Worm (Caenorhabditis elegans): ENCODE measurements around the gene R07B1.5.

Gene R07B1.5

ce11 chrX:9882112-9882511, 18.7 kb downstream of the R07B1.5 start, which contains the start of gene glo-1:
Gene glo-1, minus strand, starts transcription at chrX:9882212.
- no peak for TF ChIP-seq B0336.3 (GFP tag; IDR thresholded peaks at IDR 0.05)
- no peak for TF ChIP-seq lin-35 (GFP tag; optimal IDR thresholded peaks at IDR 0.05)
- no peak for TF ChIP-seq Y53G8AR.9 (GFP tag; conservative IDR thresholded peaks at IDR 0.05)
- TF ChIP-seq athp-1 (tag; optimal IDR thresholded peaks at IDR 0.05): no peak
- TF ChIP-seq ceh-40 (GFP tag; IDR thresholded peaks at IDR 0.05): no peak

DNA sequence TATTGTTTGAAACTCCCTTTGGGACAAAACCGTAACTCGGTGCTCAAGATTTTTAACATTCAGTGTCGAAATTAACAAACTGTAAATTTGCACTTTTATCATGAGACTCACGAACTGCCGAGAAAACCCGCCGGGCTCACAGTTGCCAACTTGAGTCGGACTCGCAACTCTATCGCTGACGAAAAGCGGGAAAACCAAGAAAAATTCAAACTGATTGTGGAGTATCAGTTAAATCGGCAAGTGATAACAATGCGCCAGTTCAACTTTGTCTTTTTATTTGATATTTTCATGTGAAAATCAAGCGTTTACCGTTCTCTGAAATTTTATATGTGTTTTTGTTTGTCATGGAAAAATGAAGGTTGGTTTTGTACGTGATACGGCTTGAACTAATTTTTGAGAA, 19.2 kb downstream of the R07B1.5 start:
- TF ChIP-seq Y67H2A.10 (GFP tag; conservative IDR thresholded peaks at IDR 0.05): no peak
- TF ChIP-seq nhr-80 (tag; optimal IDR thresholded peaks at IDR 0.05): peak; percentile 68
- no peak for TF ChIP-seq unc-62 (GFP tag; optimal IDR thresholded peaks at IDR 0.05)
- no peak for TF ChIP-seq B0035.1 (tag; optimal IDR thresholded peaks at IDR 0.05)
- no peak for TF ChIP-seq chd-7 (tag; optimal IDR thresholded peaks at IDR 0.05)
- no peak for TF ChIP-seq zim-3 (tag; optimal IDR thresholded peaks at IDR 0.05)
- TF ChIP-seq dox-1 (GFP tag; IDR thresholded peaks at IDR 0.05): no peak
- TF ChIP-seq fkh-3 (tag; optimal IDR thresholded peaks at IDR 0.05): no peak

- TF ChIP-seq tbx-9 (tag; optimal IDR thresholded peaks at IDR 0.05; ENCODE audit: borderline replicate concordance): no peak
- no peak for TF ChIP-seq lsy-27 (tag; optimal IDR thresholded peaks at IDR 0.05; ENCODE audit: borderline replicate concordance, insufficient read depth)
- TF ChIP-seq ceh-79 (tag; optimal IDR thresholded peaks at IDR 0.05): no peak
- TF ChIP-seq lin-35 (GFP tag; optimal IDR thresholded peaks at IDR 0.05): no peak
- no peak for TF ChIP-seq ZK185.1 (tag; optimal IDR thresholded peaks at IDR 0.05; ENCODE audit: poor library complexity, severe bottlenecking)
- no peak for TF ChIP-seq nhr-27 (tag; optimal IDR thresholded peaks at IDR 0.05)
- TF ChIP-seq mes-4 (tag; optimal IDR thresholded peaks at IDR 0.05): no peak
- no peak for TF ChIP-seq egl-44 (GFP tag; IDR thresholded peaks at IDR 0.05)
- TF ChIP-seq K12H6.12 (tag; optimal IDR thresholded peaks at IDR 0.05): no peak
- no peak for TF ChIP-seq sdz-38 (tag; optimal IDR thresholded peaks at IDR 0.05)
- TF ChIP-seq F57C9.4 (tag; optimal IDR thresholded peaks at IDR 0.05): no peak
- no peak for TF ChIP-seq attf-6 (GFP tag; IDR thresholded peaks at IDR 0.05)
- no peak for TF ChIP-seq hlh-26 (GFP tag; conservative IDR thresholded peaks at IDR 0.05)
- TF ChIP-seq ceh-100 (GFP tag; IDR thresholded peaks at IDR 0.05): no peak
- TF ChIP-seq ztf-22 (GFP tag; optimal IDR thresholded peaks at IDR 0.05): no peak
- peak; percentile 100 for TF ChIP-seq aptf-2 (GFP tag; conservative IDR thresholded peaks at IDR 0.05)
- no peak for TF ChIP-seq B0035.1 (tag; optimal IDR thresholded peaks at IDR 0.05)
- peak; percentile 63 for TF ChIP-seq hsf-1 (GFP tag; IDR thresholded peaks at IDR 0.05)
- no peak for TF ChIP-seq him-1 (tag; optimal IDR thresholded peaks at IDR 0.05)
- TF ChIP-seq ekl-4 (GFP tag; IDR thresholded peaks at IDR 0.05): no peak
- no peak for TF ChIP-seq rpc-1 (optimal IDR thresholded peaks at IDR 0.05)
- TF ChIP-seq rpc-1 (tag; optimal IDR thresholded peaks at IDR 0.05): no peak
- no peak for TF ChIP-seq F22D6.2 (tag; optimal IDR thresholded peaks at IDR 0.05)
- TF ChIP-seq bed-2 (GFP tag; IDR thresholded peaks at IDR 0.05): no peak
- TF ChIP-seq madf-6 (GFP tag; IDR thresholded peaks at IDR 0.05): peak; percentile 77
- TF ChIP-seq hmg-1.2 (GFP tag; IDR thresholded peaks at IDR 0.05): peak; percentile 82
- peak; percentile 41 for TF ChIP-seq madf-8 (GFP tag; conservative IDR thresholded peaks at IDR 0.05)
- TF ChIP-seq Y53F4B.3 (GFP tag; IDR thresholded peaks at IDR 0.05): no peak
- no peak for TF ChIP-seq hlh-12 (tag; optimal IDR thresholded peaks at IDR 0.05)
- no peak for TF ChIP-seq athp-1 (tag; optimal IDR thresholded peaks at IDR 0.05)
- no peak for TF ChIP-seq ztf-28 (GFP tag; IDR thresholded peaks at IDR 0.05)
- no peak for TF ChIP-seq rec-8 (tag; optimal IDR thresholded peaks at IDR 0.05)
- no peak for TF ChIP-seq gei-17 (GFP tag; optimal IDR thresholded peaks at IDR 0.05)
- 0 out of 2 replicates have a peak, but pooled peaks have one; percentile 53 for TF ChIP-seq madf-3 (GFP tag; IDR thresholded peaks at IDR 0.05)
- no peak for TF ChIP-seq B0261.1 (tag; optimal IDR thresholded peaks at IDR 0.05)
- TF ChIP-seq cebp-2 (GFP tag; IDR thresholded peaks at IDR 0.05): no peak
- TF ChIP-seq ztf-6 (GFP tag; IDR thresholded peaks at IDR 0.05): no peak
Measured at ce11 chrX:9883837-9884324, 20.5 kb downstream of the R07B1.5 start, which contains the start of gene mrp-4. Gene mrp-4, plus strand, starts transcription at chrX:9884274.

Data from whole organism, young adult.